Worm (Caenorhabditis elegans): ENCODE results near the gene F52D10.4.

DNA sequence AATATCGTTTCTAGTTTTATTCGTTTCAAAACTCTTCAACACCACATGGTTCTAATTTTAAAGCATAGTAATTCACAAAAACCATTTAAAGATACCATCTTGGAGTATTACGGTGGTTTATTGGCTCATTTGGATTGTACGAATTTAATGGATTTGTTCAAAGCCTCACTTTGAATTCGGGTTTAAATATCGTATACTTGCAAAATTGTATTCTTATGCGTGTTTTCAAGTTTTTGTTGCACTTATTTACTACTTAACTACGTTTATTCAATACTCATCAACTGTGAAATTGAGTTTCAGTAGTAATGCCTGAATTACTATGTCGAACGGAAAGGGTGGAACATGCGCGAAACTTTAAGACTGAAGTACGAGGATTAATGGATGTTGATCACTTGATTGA lies 31.9 kb upstream of the F52D10.4 start, which contains the start of gene abts-2:
- no peak for TF ChIP-seq egl-5 (tag; optimal IDR thresholded peaks at IDR 0.05)
- TF ChIP-seq ama-1 (optimal IDR thresholded peaks at IDR 0.05): no peak
- TF ChIP-seq tbx-2 (tag; optimal IDR thresholded peaks at IDR 0.05): no peak
- TF ChIP-seq ceh-82 (tag; optimal IDR thresholded peaks at IDR 0.05): no peak
- no peak for TF ChIP-seq nhr-12 (tag; optimal IDR thresholded peaks at IDR 0.05)
- TF ChIP-seq ztf-11 (tag; optimal IDR thresholded peaks at IDR 0.05): no peak
- no peak for TF ChIP-seq egl-27 (tag; optimal IDR thresholded peaks at IDR 0.05)
- no peak for TF ChIP-seq nhr-237 (tag; optimal IDR thresholded peaks at IDR 0.05)
- no peak for TF ChIP-seq pqm-1 (tag; optimal IDR thresholded peaks at IDR 0.05)
- TF ChIP-seq elt-2 (tag; optimal IDR thresholded peaks at IDR 0.05): no peak
- no peak for TF ChIP-seq ceh-28 (tag; optimal IDR thresholded peaks at IDR 0.05)

Data from whole organism, L3 larva.